Worm (Caenorhabditis elegans) whole organism, L2 larva: ENCODE results near the gene F54D5.24.

ENCODE experiments used
- R02D3.7 ChIP-seq: fragments of 150-350 bp; optimal IDR thresholded peaks from 2 replicates; lab custom pipeline; 2014; ENCODE audit warnings: missing biosample characterization, missing genetic modification characterization
- aly-2 ChIP-seq: fragments of 150-350 bp; optimal IDR thresholded peaks from 2 replicates; lab custom pipeline; 2014; ENCODE audit warnings: missing biosample characterization, missing genetic modification characterization
- blmp-1 ChIP-seq: sonication (generic microtip); optimal IDR thresholded peaks from 2 replicates; lab custom pipeline; 2017; ENCODE audit warnings: missing genetic modification characterization, mild to moderate bottlenecking, missing compliant biosample characterization, antibody characterized with exemption, moderate library complexity; ENCODE audit not compliant: insufficient read depth
- ceh-82 ChIP-seq: fragments of 150-350 bp; optimal IDR thresholded peaks from 2 replicates; lab custom pipeline; 2014; ENCODE audit warnings: missing biosample characterization, missing genetic modification characterization
- elt-3 ChIP-seq: sonication (generic microtip); optimal IDR thresholded peaks from 2 replicates; lab custom pipeline; 2017; ENCODE audit warnings: missing biosample characterization, missing genetic modification characterization
- lin-39 ChIP-seq: fragments of 150-350 bp; optimal IDR thresholded peaks from 2 replicates; lab custom pipeline; 2014; ENCODE audit warnings: missing biosample characterization, missing genetic modification reagents, missing genetic modification characterization
- nhr-10 ChIP-seq: sonication (generic microtip); optimal IDR thresholded peaks from 2 replicates; lab custom pipeline; 2017; ENCODE audit warnings: missing biosample characterization, missing genetic modification characterization
- nhr-11 ChIP-seq: fragments of 150-350 bp; optimal IDR thresholded peaks from 2 replicates; lab custom pipeline; 2014; ENCODE audit warnings: missing biosample characterization, missing genetic modification characterization
- zag-1 ChIP-seq: fragments of 150-350 bp; optimal IDR thresholded peaks from 2 replicates; lab custom pipeline; 2014; ENCODE audit warnings: missing biosample characterization, missing genetic modification characterization

DNA sequence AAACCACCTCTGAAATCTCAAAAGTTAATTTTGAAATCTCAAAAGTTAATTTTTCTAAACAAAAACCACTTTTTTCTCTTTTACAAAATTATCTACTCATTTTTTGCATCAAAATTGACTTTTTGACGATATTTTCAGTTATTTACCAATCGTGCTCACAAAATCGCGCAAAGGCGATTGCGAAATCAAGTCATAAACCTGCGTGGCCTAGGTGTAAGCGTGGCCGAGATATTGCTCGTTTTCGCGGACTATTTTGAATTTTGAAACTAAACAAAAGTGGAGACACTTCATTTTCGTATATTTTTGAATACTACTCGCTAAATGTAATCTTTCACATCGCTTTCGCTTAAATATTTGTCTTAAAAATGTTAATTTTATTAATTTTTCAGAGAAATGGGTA lies 22.6 kb downstream of the F54D5.24 start, which contains the start of gene smc-6:
- TF ChIP-seq nhr-10 (tag; lab: Kevin White, UChicago): no peak
- TF ChIP-seq blmp-1 (tag; lab: Kevin White, UChicago): no peak
- TF ChIP-seq lin-39 (tag; lab: Kevin White, UChicago): no peak
- TF ChIP-seq aly-2 (tag; lab: Kevin White, UChicago): no peak
- TF ChIP-seq R02D3.7 (tag; lab: Kevin White, UChicago): no peak
- TF ChIP-seq ceh-82 (tag; lab: Kevin White, UChicago): no peak
- no peak for TF ChIP-seq nhr-11
- TF ChIP-seq elt-3: no peak
- no peak for TF ChIP-seq zag-1 (tag; lab: Kevin White, UChicago)
